Fruit fly (Drosophila melanogaster) whole organism, embryonic: ENCODE data around the gene ssp7.

Experiments used
- Abd-B ChIP-seq: fragments of 200-800 bp; sonication (Bioruptor generic); optimal IDR thresholded peaks from 2 replicates; lab custom pipeline; 2018; ENCODE audit warnings: missing biosample characterization, mild to moderate bottlenecking, missing genetic modification characterization, moderate library complexity
- Adf1 ChIP-seq: fragments of 200-800 bp; sonication (Bioruptor generic); IDR thresholded peaks from 2 replicates; pipeline ENCODE4 v1.3.6; 2022; ENCODE audit warnings: missing biosample characterization, missing genetic modification characterization
- Bdp1 ChIP-seq: fragments of 200-800 bp; sonication (Bioruptor generic); optimal IDR thresholded peaks from 3 replicates; lab custom pipeline; 2016; ENCODE audit warnings: missing biosample characterization, missing genetic modification characterization
- Bgb ChIP-seq: fragments of 200-800 bp; sonication (Bioruptor generic); IDR thresholded peaks from 2 replicates; pipeline ENCODE4 v1.3.6; 2022; ENCODE audit warnings: missing biosample characterization, missing genetic modification characterization; ENCODE audit not compliant: partially characterized antibody
- CG1024 ChIP-seq: fragments of 200-800 bp; sonication (Bioruptor generic); IDR thresholded peaks from 2 replicates; pipeline ENCODE4 v1.3.6; 2022; ENCODE audit warnings: missing biosample characterization, missing genetic modification characterization
- CG10267 ChIP-seq: fragments of 200-800 bp; sonication (Bioruptor generic); optimal IDR thresholded peaks from 2 replicates; lab custom pipeline; 2018; ENCODE audit warnings: missing biosample characterization, mild to moderate bottlenecking, missing genetic modification characterization, moderate library complexity
- CG10654 ChIP-seq: fragments of 200-800 bp; sonication (Bioruptor generic); optimal IDR thresholded peaks from 2 replicates; lab custom pipeline; 2016; ENCODE audit warnings: missing biosample characterization, missing genetic modification characterization
- CG11695 ChIP-seq: fragments of 200-800 bp; sonication (Bioruptor generic); IDR thresholded peaks from 3 replicates; pipeline ENCODE4 v1.3.6; 2022; ENCODE audit warnings: missing biosample characterization, missing genetic modification characterization
- CG13287 ChIP-seq: fragments of 200-800 bp; sonication (Bioruptor generic); IDR thresholded peaks from 2 replicates; pipeline ENCODE4 v1.3.6; 2022; ENCODE audit warnings: missing biosample characterization, missing genetic modification characterization; ENCODE audit not compliant: partially characterized antibody
- CG2199 ChIP-seq: fragments of 200-800 bp; sonication (Bioruptor generic); IDR thresholded peaks from 3 replicates; pipeline ENCODE4 v1.3.6; 2022; ENCODE audit warnings: missing biosample characterization, missing genetic modification characterization
- CG2712 ChIP-seq: fragments of 200-800 bp; optimal IDR thresholded peaks from 3 replicates; lab custom pipeline; 2019; ENCODE audit warnings: missing biosample characterization, mild to moderate bottlenecking, missing genetic modification characterization, moderate library complexity
- CG34422 ChIP-seq: fragments of 200-800 bp; sonication (Bioruptor generic); IDR thresholded peaks from 3 replicates; pipeline ENCODE4 v1.3.6; 2022; ENCODE audit warnings: missing biosample characterization, missing genetic modification characterization
- CG9932 ChIP-seq: fragments of 200-800 bp; sonication (Bioruptor generic); IDR thresholded peaks from 2 replicates; pipeline ENCODE4 v1.3.6; 2022; ENCODE audit warnings: missing biosample characterization, missing genetic modification characterization
- CTCF ChIP-seq: fragments of 200-800 bp; sonication (Bioruptor generic); optimal IDR thresholded peaks from 2 replicates; lab custom pipeline; 2017; ENCODE audit warnings: missing biosample characterization, mild to moderate bottlenecking, missing genetic modification characterization, moderate library complexity
- D ChIP-seq, 2 experiments: fragments of 200-800 bp in 1 of 2; fragments of >200 bp in 1 of 2; sonication (Bioruptor generic) in 1 of 2; optimal IDR thresholded peaks; 2 replicates in 1 of 2; 3 replicates in 1 of 2; lab custom pipeline; 2017; ENCODE audit warnings: mild to moderate bottlenecking in 1 of 2, missing biosample characterization in 1 of 2, missing genetic modification characterization in 1 of 2, missing genetic modification reagents in 1 of 2
- Dp ChIP-seq: fragments of 200-800 bp; sonication (Bioruptor generic); optimal IDR thresholded peaks from 2 replicates; lab custom pipeline; 2018; ENCODE audit warnings: missing biosample characterization, mild to moderate bottlenecking, missing genetic modification characterization, moderate library complexity
- Dref ChIP-seq: fragments of 200-800 bp; sonication (Bioruptor generic); IDR thresholded peaks from 2 replicates; pipeline ENCODE4 v1.3.6; 2022; ENCODE audit warnings: missing biosample characterization, missing genetic modification characterization
- Drgx ChIP-seq: fragments of 200-800 bp; sonication (Bioruptor generic); IDR thresholded peaks from 2 replicates; pipeline ENCODE4 v1.3.6; 2022; ENCODE audit warnings: missing biosample characterization, missing genetic modification characterization
- Ets97D ChIP-seq: fragments of 200-800 bp; sonication (Bioruptor generic); optimal IDR thresholded peaks from 3 replicates; lab custom pipeline; 2016; ENCODE audit warnings: missing biosample characterization, missing genetic modification characterization
- HLH4C ChIP-seq: fragments of 200-800 bp; sonication (Bioruptor generic); IDR thresholded peaks from 3 replicates; pipeline ENCODE4 v1.3.6; 2022; ENCODE audit warnings: missing biosample characterization, missing genetic modification characterization; ENCODE audit not compliant: partially characterized antibody
- Hey ChIP-seq: fragments of 200-800 bp; sonication (Bioruptor generic); optimal IDR thresholded peaks from 3 replicates; lab custom pipeline; 2018; ENCODE audit warnings: missing biosample characterization, mild to moderate bottlenecking, missing genetic modification characterization
- Hr3 ChIP-seq: fragments of 200-800 bp; sonication (Bioruptor generic); optimal IDR thresholded peaks from 3 replicates; lab custom pipeline; 2016; ENCODE audit warnings: missing biosample characterization, missing genetic modification characterization
- Lim3 ChIP-seq: fragments of 200-800 bp; sonication (Bioruptor generic); IDR thresholded peaks from 2 replicates; pipeline ENCODE4 v1.3.6; 2022; ENCODE audit warnings: missing biosample characterization, missing genetic modification characterization
- Rfx ChIP-seq: fragments of 200-800 bp; sonication (Bioruptor generic); IDR thresholded peaks from 2 replicates; pipeline ENCODE4 v1.3.6; 2022; ENCODE audit warnings: missing biosample characterization, missing genetic modification characterization
- YL-1 ChIP-seq: fragments of 200-800 bp; sonication (Bioruptor generic); optimal IDR thresholded peaks from 3 replicates; lab custom pipeline; 2017; ENCODE audit warnings: missing biosample characterization, mild to moderate bottlenecking, missing genetic modification characterization
- bigmax ChIP-seq: fragments of 200-800 bp; sonication (Bioruptor generic); optimal IDR thresholded peaks from 2 replicates; lab custom pipeline; 2018; ENCODE audit warnings: missing biosample characterization, mild to moderate bottlenecking, missing genetic modification characterization
- cg ChIP-seq: fragments of 200-800 bp; sonication (Bioruptor generic); optimal IDR thresholded peaks from 3 replicates; lab custom pipeline; 2019; ENCODE audit warnings: missing biosample characterization, mild to moderate bottlenecking, missing genetic modification characterization, moderate library complexity
- chinmo ChIP-seq: fragments of 200-800 bp; sonication (Bioruptor generic); IDR thresholded peaks from 4 replicates; pipeline ENCODE4 v1.3.6; 2022; ENCODE audit warnings: missing biosample characterization, missing genetic modification characterization; ENCODE audit not compliant: partially characterized antibody
- dm ChIP-seq: fragments of 200-800 bp; sonication (Bioruptor generic); optimal IDR thresholded peaks from 3 replicates; lab custom pipeline; 2016; ENCODE audit warnings: missing biosample characterization, missing genetic modification characterization
- ems ChIP-seq: fragments of 200-800 bp; sonication (Bioruptor generic); optimal IDR thresholded peaks from 3 replicates; lab custom pipeline; 2016; ENCODE audit warnings: missing biosample characterization, missing genetic modification characterization
- fd3F ChIP-seq: fragments of 200-800 bp; sonication (Bioruptor generic); optimal IDR thresholded peaks from 2 replicates; lab custom pipeline; 2018; ENCODE audit warnings: missing biosample characterization, mild to moderate bottlenecking, missing genetic modification characterization, moderate library complexity
- gfzf ChIP-seq: fragments of 200-800 bp; sonication (Bioruptor generic); optimal IDR thresholded peaks from 2 replicates; lab custom pipeline; 2016; ENCODE audit warnings: missing biosample characterization, mild to moderate bottlenecking, missing genetic modification characterization, moderate library complexity
- grau ChIP-seq: fragments of 200-800 bp; optimal IDR thresholded peaks from 3 replicates; lab custom pipeline; 2019; ENCODE audit warnings: missing biosample characterization, mild to moderate bottlenecking, missing genetic modification characterization, moderate library complexity
- kni ChIP-seq: fragments of 200-800 bp; sonication (Bioruptor generic); optimal IDR thresholded peaks from 3 replicates; lab custom pipeline; 2017; ENCODE audit warnings: mild to moderate bottlenecking, missing biosample characterization, missing genetic modification reagents, missing genetic modification characterization
- nerfin-1 ChIP-seq: fragments of 200-800 bp; sonication (Bioruptor generic); optimal IDR thresholded peaks from 3 replicates; lab custom pipeline; 2019; ENCODE audit warnings: missing biosample characterization, mild to moderate bottlenecking, missing genetic modification characterization, moderate library complexity
- odd ChIP-seq: fragments of 200-800 bp; sonication (Bioruptor generic); optimal IDR thresholded peaks from 2 replicates; lab custom pipeline; 2017; ENCODE audit warnings: missing biosample characterization, mild to moderate bottlenecking, missing genetic modification characterization
- pan ChIP-seq, 4 experiments: fragments of >200 bp in 3 of 4; fragments of 200-800 bp in 1 of 4; sonication (Bioruptor generic) in 1 of 4; optimal IDR thresholded peaks in 3 of 4; IDR thresholded peaks in 1 of 4; 2 replicates each; pipeline versions ENCODE4 v1.3.6 to Lab custom; 2017 to 2022; ENCODE audit warnings: missing biosample characterization in 2 of 4, missing genetic modification characterization in 2 of 4, mixed read lengths in 1 of 4
- prd ChIP-seq, 3 experiments: fragments of >200 bp in 2 of 3; fragments of 200-800 bp in 1 of 3; sonication (Bioruptor generic) in 1 of 3; optimal IDR thresholded peaks in 2 of 3; IDR thresholded peaks in 1 of 3; 2 replicates in 2 of 3; 3 replicates in 1 of 3; pipeline versions ENCODE4 v1.3.6 to Lab custom; 2017 to 2022; ENCODE audit warnings: missing biosample characterization in 1 of 3, missing genetic modification characterization in 1 of 3
- row ChIP-seq: fragments of 200-800 bp; sonication (Bioruptor generic); IDR thresholded peaks from 3 replicates; pipeline ENCODE4 v1.3.6; 2022; ENCODE audit warnings: missing biosample characterization, missing genetic modification characterization
- scrt ChIP-seq: fragments of 200-800 bp; sonication (Bioruptor generic); optimal IDR thresholded peaks from 2 replicates; lab custom pipeline; 2018; ENCODE audit warnings: missing biosample characterization, mild to moderate bottlenecking, missing genetic modification characterization, moderate library complexity
- sens ChIP-seq: fragments of 200-800 bp; sonication (Bioruptor generic); peaks from one replicate; lab custom pipeline; 2016; ENCODE audit warnings: missing biosample characterization, missing genetic modification characterization
- seq ChIP-seq: fragments of 200-800 bp; sonication (Bioruptor generic); IDR thresholded peaks from 2 replicates; pipeline ENCODE4 v1.3.6; 2022; ENCODE audit warnings: missing biosample characterization, missing genetic modification characterization
- so ChIP-seq: fragments of 200-800 bp; sonication (Bioruptor generic); IDR thresholded peaks from 3 replicates; pipeline ENCODE4 v1.3.6; 2022; ENCODE audit warnings: missing biosample characterization, missing genetic modification characterization
- sqz ChIP-seq: fragments of 200-800 bp; sonication (Bioruptor generic); optimal IDR thresholded peaks from 3 replicates; lab custom pipeline; 2018; ENCODE audit warnings: missing biosample characterization, mild to moderate bottlenecking, missing genetic modification characterization
- ssp ChIP-seq: fragments of 200-800 bp; sonication (Bioruptor generic); IDR thresholded peaks from 2 replicates; pipeline ENCODE4 v1.3.6; 2022; ENCODE audit warnings: missing biosample characterization, missing genetic modification characterization
- sug ChIP-seq: fragments of 200-800 bp; optimal IDR thresholded peaks from 2 replicates; lab custom pipeline; 2019; ENCODE audit warnings: missing biosample characterization, mild to moderate bottlenecking, missing genetic modification characterization, moderate library complexity
- toy ChIP-seq: fragments of 200-800 bp; sonication (Bioruptor generic); IDR thresholded peaks from 2 replicates; pipeline ENCODE4 v1.3.6; 2022; ENCODE audit warnings: missing biosample characterization, missing genetic modification characterization

Gene ssp7

dm6 chrX:11148272-11148835 is 8.3 kb upstream of the ssp7 start, which contains the start of gene Ran (continued):
- peak; percentile 66 for TF ChIP-seq CG9932 (GFP tag; lab: Robert Waterston, UW)
- 0 out of 3 replicates have a peak, but pooled peaks have one; percentile 18 for TF ChIP-seq so (GFP tag; lab: Robert Waterston, UW)
- TF ChIP-seq HLH4C (GFP tag; lab: Robert Waterston, UW) = 0 out of 3 replicates have a peak, but pooled peaks have one; percentile 32
- no peak for TF ChIP-seq Ets97D (GFP tag; lab: Kevin White, UChicago)
- peak; percentile 81 for TF ChIP-seq row (GFP tag; lab: Robert Waterston, UW)
- TF ChIP-seq Bgb (GFP tag; lab: Robert Waterston, UW) = peak; percentile 37; the same call in 1 of the 2 replicates
- no peak for TF ChIP-seq CG10654 (GFP tag; lab: Kevin White, UChicago)
- peak; percentile 98 for TF ChIP-seq ssp (GFP tag; lab: Robert Waterston, UW)
- TF ChIP-seq odd (GFP tag; lab: Kevin White, UChicago) = no peak
- TF ChIP-seq CG11695 (GFP tag; lab: Robert Waterston, UW) = no peak
- peak; percentile 59 for TF ChIP-seq gfzf
- peak; percentile 31 for TF ChIP-seq CG2712 (tag; lab: Kevin White, UChicago)
- TF ChIP-seq ems (GFP tag; lab: Kevin White, UChicago) = no peak
- TF ChIP-seq pan (optimal IDR thresholded peaks at IDR 0.05; lab: Kevin White, UChicago) = no peak
- no peak for TF ChIP-seq pan (GFP tag; optimal IDR thresholded peaks at IDR 0.05 in 1 of 2, IDR thresholded peaks at IDR 0.05 in 1 of 2)
- no peak for TF ChIP-seq fd3F
- TF ChIP-seq CG10267 (tag; lab: Kevin White, UChicago) = peak; percentile 15
- peak; percentile 83 for TF ChIP-seq CG1024 (GFP tag; lab: Robert Waterston, UW)
- TF ChIP-seq CTCF (GFP tag; lab: Kevin White, UChicago) = no peak
- no peak for TF ChIP-seq Lim3 (GFP tag; lab: Robert Waterston, UW)
- TF ChIP-seq Dref (GFP tag; lab: Robert Waterston, UW) = peak; percentile 65
- TF ChIP-seq Hey (tag; lab: Kevin White, UChicago) = no peak
- TF ChIP-seq Abd-B (GFP tag; lab: Kevin White, UChicago) = peak; percentile 23
- peak; percentile 19; the same call in 1 of the 2 replicates for TF ChIP-seq CG13287 (GFP tag; lab: Robert Waterston, UW)
- TF ChIP-seq prd (optimal IDR thresholded peaks at IDR 0.05; lab: Kevin White, UChicago) = no peak
- TF ChIP-seq prd (GFP tag; IDR thresholded peaks at IDR 0.05; lab: Robert Waterston, UW) = 0 out of 3 replicates have a peak, but pooled peaks have one; percentile 16
- TF ChIP-seq Bdp1 (GFP tag; lab: Kevin White, UChicago) = no peak
- peak; percentile 59 for TF ChIP-seq YL-1 (GFP tag; lab: Kevin White, UChicago)

- TF ChIP-seq scrt (GFP tag; lab: Kevin White, UChicago) = peak; percentile 12
- TF ChIP-seq CG2199 (GFP tag; lab: Robert Waterston, UW) = no peak
- peak; percentile 32 for TF ChIP-seq sens (GFP tag; lab: Kevin White, UChicago)
- no peak for TF ChIP-seq kni
- peak; percentile 83 for TF ChIP-seq cg (GFP tag; lab: Kevin White, UChicago)
- 0 out of 4 replicates have a peak, but pooled peaks have one; percentile 27 for TF ChIP-seq chinmo (GFP tag; lab: Robert Waterston, UW)
- peak; percentile 7 for TF ChIP-seq Dp
- no peak for TF ChIP-seq seq (GFP tag; lab: Robert Waterston, UW)
- no peak for TF ChIP-seq Hr3 (GFP tag; lab: Kevin White, UChicago)
- TF ChIP-seq dm (GFP tag; lab: Kevin White, UChicago) = peak; percentile 68
- TF ChIP-seq toy (GFP tag; lab: Robert Waterston, UW) = no peak
- peak; percentile 18; the same call in 1 of the 3 replicates for TF ChIP-seq row (GFP tag; lab: Robert Waterston, UW)
- TF ChIP-seq grau = peak; percentile 83
- peak; percentile 92 for TF ChIP-seq bigmax (GFP tag; lab: Kevin White, UChicago)
- TF ChIP-seq Rfx = 0 out of 2 replicates have a peak, but pooled peaks have one; percentile 22
- no peak for TF ChIP-seq D (optimal IDR thresholded peaks at IDR 0.05; lab: Kevin White, UChicago)
- TF ChIP-seq D (GFP tag; optimal IDR thresholded peaks at IDR 0.05; lab: Kevin White, UChicago) = no peak
- TF ChIP-seq nerfin-1 (tag; lab: Kevin White, UChicago) = peak; percentile 64
- TF ChIP-seq sqz (GFP tag; lab: Kevin White, UChicago) = peak; percentile 68
- peak; percentile 63; the same call in 1 of the 3 replicates for TF ChIP-seq CG34422 (GFP tag; lab: Robert Waterston, UW)
- TF ChIP-seq sug (tag; lab: Kevin White, UChicago) = no peak
- TF ChIP-seq Drgx (GFP tag; lab: Robert Waterston, UW) = 0 out of 2 replicates have a peak, but pooled peaks have one; percentile 24
- peak; percentile 93 for TF ChIP-seq Adf1 (GFP tag; lab: Robert Waterston, UW)
Observed at dm6 chrX:11147553-11148067, 7.5 kb upstream of the ssp7 start.
